Worm (Caenorhabditis elegans): ENCODE results near the gene hdl-1.

DNA sequence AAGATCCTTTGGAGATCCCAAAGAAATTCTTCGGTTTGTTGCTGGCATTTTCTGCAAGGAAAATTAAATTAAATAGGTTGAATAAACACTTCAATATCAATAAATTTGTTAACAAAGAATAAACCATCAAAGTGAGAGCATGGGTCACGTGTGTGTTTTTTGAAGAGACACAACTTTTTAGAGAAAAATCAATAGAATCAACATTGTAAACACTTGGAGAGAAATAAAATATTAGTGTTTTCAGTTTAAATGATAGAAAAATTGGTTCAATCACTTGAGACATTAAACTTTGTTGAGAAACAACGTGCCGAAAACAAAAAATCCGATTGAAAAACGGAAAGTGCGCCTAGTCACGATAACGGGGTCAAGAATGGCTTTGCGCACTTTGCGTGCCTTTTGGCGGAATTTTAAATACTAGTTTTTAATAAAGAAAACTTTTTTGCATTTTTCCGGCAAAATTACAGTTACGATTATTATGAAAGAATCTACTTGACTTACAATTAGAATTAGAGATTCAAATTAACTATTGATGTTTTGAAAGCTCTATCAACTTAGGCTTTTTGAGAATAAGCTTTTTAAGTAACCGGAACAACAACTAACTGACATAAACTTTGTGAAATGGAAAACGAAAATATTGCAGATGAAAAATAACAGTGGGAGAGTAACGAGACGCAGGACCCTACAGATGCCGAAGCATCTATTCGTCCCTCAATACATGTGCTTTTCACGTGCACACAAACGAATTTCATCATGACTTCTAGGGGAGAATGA lies 12.1 kb upstream of the hdl-1 start, which contains the start of gene ZK829.7:
- TF ChIP-seq nhr-11 (tag; optimal IDR thresholded peaks at IDR 0.05) = no peak
- TF ChIP-seq lin-11 (tag; optimal IDR thresholded peaks at IDR 0.05) = no peak
- no peak for TF ChIP-seq pha-2 (tag; optimal IDR thresholded peaks at IDR 0.05)
- no peak for TF ChIP-seq pqm-1 (tag; optimal IDR thresholded peaks at IDR 0.05)
- no peak for TF ChIP-seq elt-4 (tag; optimal IDR thresholded peaks at IDR 0.05)
- TF ChIP-seq nfya-1 (tag; optimal IDR thresholded peaks at IDR 0.05) = peak; percentile 24
- no peak for TF ChIP-seq pat-9 (tag; optimal IDR thresholded peaks at IDR 0.05)
- TF ChIP-seq unc-86 (tag; optimal IDR thresholded peaks at IDR 0.05) = no peak
- no peak for TF ChIP-seq unc-3 (GFP tag; conservative IDR thresholded peaks at IDR 0.05)
- TF ChIP-seq unc-3 (tag; optimal IDR thresholded peaks at IDR 0.05) = no peak

Data from whole organism, late embryonic.